Worm (Caenorhabditis elegans) whole organism, young adult: ENCODE results near the gene nac-3.
A peak's percentile ranks its signal among the peaks of the same experiment; 100 is the strongest.

Source experiments
- B0035.1 ChIP-seq: sonication (generic microtip); optimal IDR thresholded peaks from 2 replicates; lab custom pipeline; 2016; ENCODE audit warnings: missing genetic modification characterization, mild to moderate bottlenecking, missing compliant biosample characterization, missing genotype, missing genetic modification reagents
- C06A6.2 ChIP-seq: fragments of 200-800 bp; sonication (Bioruptor generic); conservative IDR thresholded peaks from 2 replicates; pipeline ENCODE4 v1.3.6; 2022; ENCODE audit warnings: missing genetic modification characterization, missing compliant biosample characterization
- D2030.7 ChIP-seq: fragments of 200-800 bp; sonication (Bioruptor generic); IDR thresholded peaks from 2 replicates; pipeline ENCODE4 v1.3.6; 2022; ENCODE audit warnings: missing genetic modification reagents, missing genetic modification characterization, missing compliant biosample characterization
- F23B12.7 ChIP-seq: sonication (generic microtip); optimal IDR thresholded peaks from 2 replicates; lab custom pipeline; 2017; ENCODE audit warnings: missing genetic modification characterization, mild to moderate bottlenecking, missing compliant biosample characterization, antibody characterized with exemption, moderate library complexity; ENCODE audit not compliant: insufficient read depth
- F33H1.4 ChIP-seq: fragments of 200-800 bp; sonication (Bioruptor generic); IDR thresholded peaks from 2 replicates; pipeline ENCODE4 v1.3.6; 2022; ENCODE audit warnings: missing genetic modification reagents, missing genetic modification characterization, missing compliant biosample characterization
- F55B11.4 ChIP-seq: sonication (generic microtip); optimal IDR thresholded peaks from 2 replicates; lab custom pipeline; 2016; ENCODE audit warnings: missing compliant biosample characterization, missing genetic modification characterization, borderline replicate concordance; ENCODE audit not compliant: insufficient read depth
- Y53G8AR.9 ChIP-seq: fragments of 200-800 bp; sonication (Bioruptor generic); conservative IDR thresholded peaks from 2 replicates; pipeline ENCODE4 v1.3.6; 2022; ENCODE audit warnings: missing genetic modification reagents, missing genetic modification characterization, missing compliant biosample characterization
- akir-1 ChIP-seq: fragments of 200-800 bp; sonication (Bioruptor generic); optimal IDR thresholded peaks from 2 replicates; lab custom pipeline; 2018; ENCODE audit warnings: mild to moderate bottlenecking, missing genetic modification characterization, moderate library complexity, missing compliant biosample characterization
- aptf-3 ChIP-seq: fragments of 200-800 bp; sonication (Bioruptor generic); IDR thresholded peaks from 2 replicates; pipeline ENCODE4 v1.3.6; 2022; ENCODE audit warnings: missing genetic modification characterization, missing compliant biosample characterization
- atf-7 ChIP-seq: sonication (generic microtip); optimal IDR thresholded peaks from 2 replicates; lab custom pipeline; 2017; ENCODE audit warnings: mild to moderate bottlenecking, missing genetic modification characterization, missing compliant biosample characterization
- attf-3 ChIP-seq: fragments of 200-800 bp; sonication (Bioruptor generic); conservative IDR thresholded peaks from 2 replicates; pipeline ENCODE4 v1.3.6; 2022; ENCODE audit warnings: missing genetic modification reagents, missing genetic modification characterization, missing compliant biosample characterization
- attf-5 ChIP-seq: fragments of 200-800 bp; sonication (Bioruptor generic); optimal IDR thresholded peaks from 2 replicates; lab custom pipeline; 2018; ENCODE audit warnings: mild to moderate bottlenecking, missing genetic modification characterization, missing compliant biosample characterization
- cebp-1 ChIP-seq, 2 experiments: fragments of 200-800 bp in 1 of 2; sonication (Bioruptor generic) in 1 of 2; sonication (generic microtip) in 1 of 2; IDR thresholded peaks in 1 of 2; optimal IDR thresholded peaks in 1 of 2; 2 replicates each; pipeline versions ENCODE4 v1.3.6 to Lab custom; 2017 to 2022; ENCODE audit warnings: missing compliant biosample characterization in 2 of 2, missing genetic modification characterization in 2 of 2, mild to moderate bottlenecking in 1 of 2, missing genetic modification reagents in 1 of 2, moderate library complexity in 1 of 2
- ceh-91 ChIP-seq: fragments of 200-800 bp; sonication (Bioruptor generic); IDR thresholded peaks from 2 replicates; pipeline ENCODE4 v1.3.6; 2022; ENCODE audit warnings: missing genetic modification reagents, missing genetic modification characterization, missing compliant biosample characterization
- die-1 ChIP-seq: sonication (generic microtip); optimal IDR thresholded peaks from 2 replicates; lab custom pipeline; 2016; ENCODE audit warnings: missing genotype, mild to moderate bottlenecking, missing genetic modification characterization, missing compliant biosample characterization
- dox-1 ChIP-seq: fragments of 200-800 bp; sonication (Bioruptor generic); IDR thresholded peaks from 2 replicates; pipeline ENCODE4 v1.3.6; 2022; ENCODE audit warnings: missing genetic modification reagents, missing genetic modification characterization, missing compliant biosample characterization
- dpl-1 ChIP-seq: fragments of 150-350 bp; optimal IDR thresholded peaks from 2 replicates; lab custom pipeline; 2014; ENCODE audit warnings: missing biosample characterization, missing genetic modification reagents, missing genetic modification characterization
- efl-1 ChIP-seq: fragments of 150-350 bp; optimal IDR thresholded peaks from 2 replicates; lab custom pipeline; 2014; ENCODE audit warnings: missing biosample characterization, missing genetic modification reagents, missing genetic modification characterization
- egl-44 ChIP-seq: fragments of 200-800 bp; sonication (Bioruptor generic); IDR thresholded peaks from 2 replicates; pipeline ENCODE4 v1.3.6; 2022; ENCODE audit warnings: missing genetic modification reagents, missing genetic modification characterization, missing compliant biosample characterization
- egrh-3 ChIP-seq: fragments of 200-800 bp; sonication (Bioruptor generic); IDR thresholded peaks from 2 replicates; pipeline ENCODE4 v1.3.6; 2022; ENCODE audit warnings: missing genetic modification reagents, missing genetic modification characterization, missing compliant biosample characterization
- gei-17 ChIP-seq: fragments of 200-800 bp; sonication (Bioruptor generic); optimal IDR thresholded peaks from 2 replicates; lab custom pipeline; 2018; ENCODE audit warnings: mild to moderate bottlenecking, missing genetic modification characterization, missing compliant biosample characterization
- him-1 ChIP-seq: sonication (generic microtip); optimal IDR thresholded peaks from 2 replicates; lab custom pipeline; 2016; ENCODE audit warnings: missing genotype, missing genetic modification reagents, missing genetic modification characterization, missing compliant biosample characterization
- hlh-26 ChIP-seq: fragments of 200-800 bp; sonication (Bioruptor generic); conservative IDR thresholded peaks from 2 replicates; pipeline ENCODE4 v1.3.6; 2022; ENCODE audit warnings: missing genetic modification reagents, missing genetic modification characterization, missing compliant biosample characterization
- lag-1 ChIP-seq: fragments of 200-800 bp; sonication (Bioruptor generic); IDR thresholded peaks from 2 replicates; pipeline ENCODE4 v1.3.6; 2022; ENCODE audit warnings: missing genetic modification reagents, missing genetic modification characterization, missing compliant biosample characterization
- let-607 ChIP-seq, 2 experiments: fragments of 200-800 bp in 1 of 2; sonication (Bioruptor generic) in 1 of 2; sonication (generic microtip) in 1 of 2; optimal IDR thresholded peaks; 2 replicates each; lab custom pipeline; 2016 to 2018; ENCODE audit warnings: mild to moderate bottlenecking in 2 of 2, missing compliant biosample characterization in 2 of 2, missing genetic modification characterization in 2 of 2, moderate library complexity in 2 of 2, missing genotype in 1 of 2
- lin-54 ChIP-seq: fragments of 200-800 bp; sonication (Bioruptor generic); optimal IDR thresholded peaks from 2 replicates; lab custom pipeline; 2018; ENCODE audit warnings: mild to moderate bottlenecking, missing genetic modification characterization, missing compliant biosample characterization
- lsl-1 ChIP-seq: fragments of 200-800 bp; sonication (Bioruptor generic); optimal IDR thresholded peaks from 2 replicates; lab custom pipeline; 2018; ENCODE audit warnings: mild to moderate bottlenecking, missing genetic modification characterization, moderate library complexity, missing compliant biosample characterization
- madf-10 ChIP-seq: sonication (generic microtip); optimal IDR thresholded peaks from 2 replicates; lab custom pipeline; 2016; ENCODE audit warnings: mild to moderate bottlenecking, missing genetic modification characterization, missing compliant biosample characterization
- madf-3 ChIP-seq: fragments of 200-800 bp; sonication (Bioruptor generic); IDR thresholded peaks from 2 replicates; pipeline ENCODE4 v1.3.6; 2022; ENCODE audit warnings: missing genetic modification reagents, missing genetic modification characterization, missing compliant biosample characterization
- madf-6 ChIP-seq: fragments of 200-800 bp; sonication (Bioruptor generic); IDR thresholded peaks from 2 replicates; pipeline ENCODE4 v1.3.6; 2022; ENCODE audit warnings: missing genetic modification reagents, missing genetic modification characterization, missing compliant biosample characterization
- madf-8 ChIP-seq: fragments of 200-800 bp; sonication (Bioruptor generic); conservative IDR thresholded peaks from 2 replicates; pipeline ENCODE4 v1.3.6; 2022; ENCODE audit warnings: missing genetic modification reagents, missing genetic modification characterization, missing compliant biosample characterization
- mcd-1 ChIP-seq: fragments of 200-800 bp; sonication (Bioruptor generic); IDR thresholded peaks from 2 replicates; pipeline ENCODE4 v1.3.6; 2022; ENCODE audit warnings: missing genetic modification reagents, missing genetic modification characterization, missing compliant biosample characterization
- nfya-2 ChIP-seq: fragments of 200-800 bp; sonication (Bioruptor generic); IDR thresholded peaks from 2 replicates; pipeline ENCODE4 v1.3.6; 2022; ENCODE audit warnings: missing genetic modification reagents, missing genetic modification characterization, missing compliant biosample characterization
- nhr-120 ChIP-seq: fragments of 200-800 bp; sonication (Bioruptor generic); IDR thresholded peaks from 2 replicates; pipeline ENCODE4 v1.3.6; 2022; ENCODE audit warnings: missing genetic modification characterization, missing compliant biosample characterization
- nhr-80 ChIP-seq: sonication (generic microtip); optimal IDR thresholded peaks from 2 replicates; lab custom pipeline; 2016; ENCODE audit warnings: missing genetic modification characterization, missing compliant biosample characterization
- nhr-90 ChIP-seq: sonication (generic microtip); optimal IDR thresholded peaks from 2 replicates; lab custom pipeline; 2016; ENCODE audit warnings: missing genotype, mild to moderate bottlenecking, missing genetic modification characterization, missing compliant biosample characterization
- pha-4 ChIP-seq: fragments of 150-350 bp; sonication (generic microtip); optimal IDR thresholded peaks from 2 replicates; lab custom pipeline; 2014; ENCODE audit warnings: missing biosample characterization, missing genetic modification reagents, missing genetic modification characterization
- tlf-1 ChIP-seq: fragments of 200-800 bp; sonication (Bioruptor generic); optimal IDR thresholded peaks from 2 replicates; lab custom pipeline; 2018; ENCODE audit warnings: mild to moderate bottlenecking, missing genetic modification characterization, missing compliant biosample characterization
- ztf-26 ChIP-seq: sonication (generic microtip); optimal IDR thresholded peaks from 2 replicates; lab custom pipeline; 2017; ENCODE audit warnings: missing genetic modification characterization, missing compliant biosample characterization
- ztf-6 ChIP-seq: fragments of 200-800 bp; sonication (Bioruptor generic); IDR thresholded peaks from 2 replicates; pipeline ENCODE4 v1.3.6; 2022; ENCODE audit warnings: missing genetic modification reagents, missing genetic modification characterization, missing compliant biosample characterization

nac-3 gene

ce11 chrIII:10199052-10199451 is 46.5 kb downstream of the nac-3 start, which contains the start of gene T20G5.8:
TSS of gene T20G5.8 (plus strand) at chrIII:10199352.
- TF ChIP-seq nfya-2 (GFP tag; lab: Robert Waterston, UW) (no peak), ztf-26 (tag; lab: Kevin White, UChicago) (no peak), egrh-3 (GFP tag; lab: Robert Waterston, UW) (no peak), atf-7 (tag; lab: Kevin White, UChicago) (no peak), ztf-6 (GFP tag; lab: Robert Waterston, UW) (no peak), madf-8 (GFP tag; lab: Robert Waterston, UW) (no peak)
- TF ChIP-seq, all 124 proteins: peak for 0

- no peak for TF ChIP-seq C06A6.2 (GFP tag; lab: Robert Waterston, UW)
- TF ChIP-seq attf-3 (GFP tag; lab: Robert Waterston, UW), result no peak
- TF ChIP-seq Y53G8AR.9 (GFP tag; lab: Robert Waterston, UW), result no peak
- TF ChIP-seq dox-1, result no peak
- TF ChIP-seq nhr-120 (GFP tag; lab: Robert Waterston, UW), result no peak
- TF ChIP-seq akir-1, result no peak
- no peak for TF ChIP-seq F55B11.4 (tag; lab: Kevin White, UChicago)
- TF ChIP-seq nhr-90, result no peak
- no peak for TF ChIP-seq gei-17 (GFP tag; lab: Kevin White, UChicago)
- TF ChIP-seq egl-44, result no peak
- no peak for TF ChIP-seq lag-1
- TF ChIP-seq him-1 (tag; lab: Kevin White, UChicago), result no peak
Observed at ce11 chrIII:10201235-10201634, 48.6 kb downstream of the nac-3 start, which contains the start of the genes T20G5.13 and T20G5.12. TSS of gene T20G5.13 (minus strand) at chrIII:10201335. TSS of gene T20G5.12 (plus strand) at chrIII:10201604.

ce11 chrIII:10202391-10202790 is 49.8 kb downstream of the nac-3 start:
- TF ChIP-seq hlh-26 (no peak), dpl-1 (GFP tag; lab: Kevin White, UChicago) (no peak), cebp-1 (GFP tag; IDR thresholded peaks at IDR 0.05; lab: Robert Waterston, UW) (peak; percentile 87; the same call in 1 of the 2 replicates), cebp-1 (tag; optimal IDR thresholded peaks at IDR 0.05; lab: Kevin White, UChicago) (peak; percentile 99), F23B12.7 (tag; lab: Kevin White, UChicago) (no peak)

ce11 chrIII:10202894-10203871 is 50.6 kb downstream of the nac-3 start, which contains the start of gene chc-1:
TSS of gene chc-1 (plus strand) at chrIII:10203821.
- no peak for TF ChIP-seq madf-10 (tag; lab: Kevin White, UChicago)
- peak in 1 of 2 experiments; percentile 41 for TF ChIP-seq let-607 (tag; optimal IDR thresholded peaks at IDR 0.05; lab: Kevin White, UChicago)
- TF ChIP-seq dpl-1 (GFP tag; lab: Kevin White, UChicago), result peak; percentile 46
- peak; percentile 78 for TF ChIP-seq efl-1 (GFP tag; lab: Kevin White, UChicago)
- no peak for TF ChIP-seq gei-17 (GFP tag; lab: Kevin White, UChicago)
- peak; percentile 87 for TF ChIP-seq lsl-1 (GFP tag; lab: Kevin White, UChicago)
- TF ChIP-seq F33H1.4 (GFP tag; lab: Robert Waterston, UW), result peak; percentile 77
- no peak for TF ChIP-seq pha-4 (tag; lab: Kevin White, UChicago)
- peak; percentile 75 for TF ChIP-seq madf-8 (GFP tag; lab: Robert Waterston, UW)
- peak; percentile 40; the same call in 1 of the 2 replicates for TF ChIP-seq D2030.7
- peak; percentile 33 for TF ChIP-seq attf-5 (GFP tag; lab: Kevin White, UChicago)
- TF ChIP-seq ceh-91, result peak; percentile 80; the same call in 1 of the 2 replicates
- TF ChIP-seq dox-1, result peak; percentile 46; the same call in 1 of the 2 replicates
- TF ChIP-seq mcd-1 (GFP tag; lab: Robert Waterston, UW), result peak; percentile 67
- no peak for TF ChIP-seq B0035.1 (tag; lab: Kevin White, UChicago)
- TF ChIP-seq madf-3, result peak; percentile 89
- TF ChIP-seq aptf-3 (GFP tag; lab: Robert Waterston, UW), result 0 out of 2 replicates have a peak, but pooled peaks have one; percentile 39
- peak; percentile 20 for TF ChIP-seq tlf-1 (GFP tag; lab: Kevin White, UChicago)
- TF ChIP-seq die-1 (tag; lab: Kevin White, UChicago), result no peak
- TF ChIP-seq nhr-80 (tag; lab: Kevin White, UChicago), result peak; percentile 52
- no peak for TF ChIP-seq cebp-1 (GFP tag; IDR thresholded peaks at IDR 0.05; lab: Robert Waterston, UW)
- TF ChIP-seq cebp-1 (tag; optimal IDR thresholded peaks at IDR 0.05; lab: Kevin White, UChicago), result peak; percentile 16
- TF ChIP-seq madf-6 (GFP tag; lab: Robert Waterston, UW), result peak; percentile 90
- TF ChIP-seq lin-54 (GFP tag; lab: Kevin White, UChicago), result no peak
